Worm (Caenorhabditis elegans) whole organism, L3 larva: ENCODE measurements around the gene pmpl-1.
A peak's percentile ranks its signal among the peaks of the same experiment; 100 is the strongest.

Experiments
- ceh-82 ChIP-seq: fragments of 150-350 bp; optimal IDR thresholded peaks from 2 replicates; lab custom pipeline; 2014; ENCODE audit warnings: missing biosample characterization, missing genetic modification characterization
- nhr-11 ChIP-seq: fragments of 150-350 bp; optimal IDR thresholded peaks from 2 replicates; lab custom pipeline; 2014; ENCODE audit warnings: missing biosample characterization, missing genetic modification characterization
- pha-4 ChIP-seq: fragments of 150-350 bp; optimal IDR thresholded peaks from 2 replicates; lab custom pipeline; 2014; ENCODE audit warnings: missing biosample characterization, missing genetic modification reagents, missing genetic modification characterization

ce11 chrX:3826172-3826571 lies 38.3 kb downstream of the pmpl-1 start:
- TF ChIP-seq ceh-82 (tag; lab: Kevin White, UChicago) = no peak
- TF ChIP-seq pha-4 (tag; lab: Kevin White, UChicago) = peak; percentile 94
- no peak for TF ChIP-seq nhr-11 (tag; lab: Kevin White, UChicago)
